Worm (Caenorhabditis elegans) whole organism, late embryonic: Measurements from ENCODE around the gene lgx-1.

Source experiments
- C08G9.2 ChIP-seq: sonication (generic microtip); optimal IDR thresholded peaks from 2 replicates; lab custom pipeline; 2016; ENCODE audit warnings: mild to moderate bottlenecking, missing genetic modification characterization, moderate library complexity, missing compliant biosample characterization
- fkh-10 ChIP-seq: fragments of 150-350 bp; optimal IDR thresholded peaks from 2 replicates; lab custom pipeline; 2014; ENCODE audit warnings: missing biosample characterization, missing genetic modification reagents, missing genetic modification characterization

ce11 chrX:5547828-5548227 lies 9.5 kb upstream of the lgx-1 start:
- TF ChIP-seq fkh-10 (no peak), C08G9.2 (tag; lab: Kevin White, UChicago) (no peak)
